Worm (Caenorhabditis elegans) whole organism, late embryonic: ENCODE data around the gene math-42.

Source experiments
- K02D7.2 ChIP-seq: sonication (generic microtip); optimal IDR thresholded peaks from 2 replicates; lab custom pipeline; 2017; ENCODE audit warnings: mild to moderate bottlenecking, missing genetic modification characterization, missing compliant biosample characterization
- K09A11.1 ChIP-seq: sonication (generic microtip); optimal IDR thresholded peaks from 2 replicates; lab custom pipeline; 2017; ENCODE audit warnings: antibody characterized with exemption, mild to moderate bottlenecking, missing genetic modification characterization, missing compliant biosample characterization; ENCODE audit not compliant: insufficient read depth
- ceh-22 ChIP-seq: sonication (generic microtip); optimal IDR thresholded peaks from 2 replicates; lab custom pipeline; 2017; ENCODE audit warnings: missing biosample characterization, missing genetic modification characterization
- ceh-45 ChIP-seq: fragments of 200-800 bp; sonication (Bioruptor generic); IDR thresholded peaks from 2 replicates; pipeline ENCODE4 v1.3.6; 2022; ENCODE audit warnings: missing genetic modification reagents, missing genetic modification characterization, missing compliant biosample characterization
- gmeb-2 ChIP-seq: sonication (generic microtip); optimal IDR thresholded peaks from 2 replicates; lab custom pipeline; 2016; ENCODE audit warnings: missing genetic modification characterization, inconsistent platforms, missing compliant biosample characterization
- mec-3 ChIP-seq: sonication (generic microtip); optimal IDR thresholded peaks from 2 replicates; lab custom pipeline; 2016; ENCODE audit warnings: borderline replicate concordance, missing genetic modification characterization, missing compliant biosample characterization
- nhr-11 ChIP-seq: fragments of 150-350 bp; optimal IDR thresholded peaks from 2 replicates; lab custom pipeline; 2014; ENCODE audit warnings: missing biosample characterization, missing genetic modification characterization
- pax-1 ChIP-seq: fragments of 150-350 bp; optimal IDR thresholded peaks from 2 replicates; lab custom pipeline; 2014; ENCODE audit warnings: missing biosample characterization, missing genetic modification characterization
- syd-9 ChIP-seq: sonication (generic microtip); optimal IDR thresholded peaks from 2 replicates; lab custom pipeline; 2016; ENCODE audit warnings: mild to moderate bottlenecking, missing genetic modification characterization, moderate library complexity, missing compliant biosample characterization
- unc-42 ChIP-seq: sonication (generic microtip); optimal IDR thresholded peaks from 2 replicates; lab custom pipeline; 2016; ENCODE audit warnings: missing genotype, missing genetic modification characterization, missing compliant biosample characterization

ce11 chrII:2114488-2114887 lies 14.8 kb downstream of the math-42 start:
- TF ChIP-seq pax-1 (no peak), nhr-11 (no peak), mec-3 (tag; lab: Kevin White, UChicago) (no peak), gmeb-2 (tag; lab: Kevin White, UChicago) (no peak), ceh-45 (GFP tag; lab: Robert Waterston, UW) (no peak), K02D7.2 (no peak), K09A11.1 (tag; lab: Kevin White, UChicago) (no peak), syd-9 (tag; lab: Kevin White, UChicago) (no peak), unc-42 (tag; lab: Kevin White, UChicago) (no peak), ceh-22 (tag; lab: Kevin White, UChicago) (no peak)
